Fruit fly (Drosophila melanogaster): ENCODE data around the gene CG15754.

CG15754 gene

DNA sequence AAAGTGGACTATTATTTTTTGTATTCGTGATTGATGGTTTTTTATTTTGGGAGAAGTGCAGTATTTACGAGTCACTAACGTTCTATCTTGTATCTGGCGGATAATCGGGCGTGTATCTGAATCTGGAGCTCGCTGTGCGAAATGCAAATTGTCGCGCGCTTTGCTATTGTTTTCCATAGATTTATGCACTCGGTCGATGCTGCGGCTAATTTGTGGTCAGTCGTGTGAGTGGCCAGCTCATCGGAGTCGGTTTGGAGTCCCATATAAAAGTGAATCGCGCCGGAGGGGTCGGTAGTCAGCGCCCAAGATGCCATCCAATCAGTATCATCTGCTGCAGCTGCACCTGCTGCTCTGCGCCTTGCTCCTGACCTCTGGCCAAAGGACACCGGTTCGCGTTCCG lies at the start of gene CG15754:
Gene CG15754 (plus strand): TSS at position 301 of the 400 bp plus-strand sequence.
- no peak for TF ChIP-seq Rel (GFP tag; optimal IDR thresholded peaks at IDR 0.05)
- no peak for TF ChIP-seq Rel (tag; optimal IDR thresholded peaks at IDR 0.05)
- TF ChIP-seq GATAd (GFP tag; optimal IDR thresholded peaks at IDR 0.05): no peak
- TF ChIP-seq jim (GFP tag; optimal IDR thresholded peaks at IDR 0.05): no peak
- no peak for TF ChIP-seq OdsH (GFP tag; optimal IDR thresholded peaks at IDR 0.05)
- no peak for TF ChIP-seq CG32264 (GFP tag; optimal IDR thresholded peaks at IDR 0.05)
- TF ChIP-seq Sp1 (GFP tag; optimal IDR thresholded peaks at IDR 0.05): no peak
- no peak for TF ChIP-seq rgr (GFP tag; optimal IDR thresholded peaks at IDR 0.05)
- no peak for TF ChIP-seq dmrt93B (GFP tag; optimal IDR thresholded peaks at IDR 0.05)
- TF ChIP-seq pan (optimal IDR thresholded peaks at IDR 0.05): no peak
- no peak for TF ChIP-seq CG9705 (GFP tag; optimal IDR thresholded peaks at IDR 0.05)
- no peak for TF ChIP-seq Dif (GFP tag; optimal IDR thresholded peaks at IDR 0.05; ENCODE audit: partially characterized antibody)
- no peak for TF ChIP-seq dsf (GFP tag; optimal IDR thresholded peaks at IDR 0.05; ENCODE audit: borderline replicate concordance)
- TF ChIP-seq psq (GFP tag; optimal IDR thresholded peaks at IDR 0.05): no peak
- no peak for TF ChIP-seq Mio (GFP tag; optimal IDR thresholded peaks at IDR 0.05)
- TF ChIP-seq h (GFP tag; optimal IDR thresholded peaks at IDR 0.05): no peak
- TF ChIP-seq CrebA (GFP tag; optimal IDR thresholded peaks at IDR 0.05; ENCODE audit: borderline replicate concordance): no peak
- no peak for TF ChIP-seq HLH106 (tag; optimal IDR thresholded peaks at IDR 0.05)
- no peak for TF ChIP-seq sage (GFP tag; optimal IDR thresholded peaks at IDR 0.05)
- TF ChIP-seq dl (GFP tag; optimal IDR thresholded peaks at IDR 0.05; ENCODE audit: insufficient read depth in 1 of 2, partially characterized antibody in 2 of 2): no peak
- TF ChIP-seq foxo (GFP tag; optimal IDR thresholded peaks at IDR 0.05): no peak

DNA sequence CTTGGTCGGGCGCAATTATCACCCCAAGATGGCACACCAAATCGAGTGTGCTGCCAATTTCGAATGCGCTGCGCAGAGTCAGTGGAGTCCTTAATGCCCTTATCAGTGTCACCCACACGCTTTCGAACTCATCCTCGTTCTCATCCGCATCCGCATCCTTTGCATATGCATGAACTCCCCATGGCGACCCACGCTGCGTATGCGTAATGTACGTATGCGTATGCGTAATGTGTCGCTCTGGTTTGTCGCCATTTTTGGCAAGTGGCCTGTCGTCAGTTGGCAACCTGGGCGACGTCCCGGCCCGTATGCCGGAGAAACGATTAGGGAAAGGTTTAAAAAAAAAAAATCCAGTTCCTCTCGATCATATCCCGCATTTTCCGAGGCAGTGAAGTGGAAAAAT lies 48.8 kb upstream of the CG15754 start:
- TF ChIP-seq fru (GFP tag; optimal IDR thresholded peaks at IDR 0.05) (no peak), CG32264 (GFP tag; optimal IDR thresholded peaks at IDR 0.05) (no peak), ey (GFP tag; optimal IDR thresholded peaks at IDR 0.05) (no peak), lola (GFP tag; optimal IDR thresholded peaks at IDR 0.05) (no peak), rgr (GFP tag; optimal IDR thresholded peaks at IDR 0.05) (no peak), jim (GFP tag; optimal IDR thresholded peaks at IDR 0.05) (no peak)

- TF ChIP-seq OdsH (GFP tag; optimal IDR thresholded peaks at IDR 0.05) (peak; percentile 56), br (GFP tag; optimal IDR thresholded peaks at IDR 0.05) (no peak), Jra (GFP tag; optimal IDR thresholded peaks at IDR 0.05) (no peak), Vsx2 (GFP tag; optimal IDR thresholded peaks at IDR 0.05; ENCODE audit: partially characterized antibody) (no peak), ey (GFP tag; optimal IDR thresholded peaks at IDR 0.05) (peak; percentile 7), Hr83 (GFP tag; optimal IDR thresholded peaks at IDR 0.05; ENCODE audit: poor library complexity, severe bottlenecking) (no peak), CG32264 (GFP tag; optimal IDR thresholded peaks at IDR 0.05) (no peak), Sp1 (GFP tag; optimal IDR thresholded peaks at IDR 0.05) (peak; percentile 52), Abd-B (GFP tag; optimal IDR thresholded peaks at IDR 0.05) (no peak), tai (GFP tag; optimal IDR thresholded peaks at IDR 0.05) (no peak), Mio (GFP tag; optimal IDR thresholded peaks at IDR 0.05) (no peak), dsf (GFP tag; optimal IDR thresholded peaks at IDR 0.05; ENCODE audit: borderline replicate concordance) (no peak), Hr78 (GFP tag; optimal IDR thresholded peaks at IDR 0.05) (no peak), woc (GFP tag; optimal IDR thresholded peaks at IDR 0.05) (no peak), psq (GFP tag; optimal IDR thresholded peaks at IDR 0.05) (peak; percentile 53), dmrt93B (GFP tag; optimal IDR thresholded peaks at IDR 0.05) (peak; percentile 19), jim (GFP tag; optimal IDR thresholded peaks at IDR 0.05) (no peak), foxo (GFP tag; optimal IDR thresholded peaks at IDR 0.05) (peak in 1 of 2 experiments; percentile 70), fru (GFP tag; optimal IDR thresholded peaks at IDR 0.05) (peak; percentile 15), Myc (optimal IDR thresholded peaks at IDR 0.05) (no peak), Dif (GFP tag; optimal IDR thresholded peaks at IDR 0.05; ENCODE audit: partially characterized antibody) (no peak), Hnf4 (GFP tag; optimal IDR thresholded peaks at IDR 0.05) (no peak), CG9705 (GFP tag; optimal IDR thresholded peaks at IDR 0.05) (no peak), brk (GFP tag; optimal IDR thresholded peaks at IDR 0.05) (no peak), Dfd (GFP tag; optimal IDR thresholded peaks at IDR 0.05) (no peak), dl (GFP tag; optimal IDR thresholded peaks at IDR 0.05; ENCODE audit: insufficient read depth in 1 of 2, partially characterized antibody in 2 of 2) (no peak), HLH106 (tag; optimal IDR thresholded peaks at IDR 0.05) (peak; percentile 61), h (GFP tag; optimal IDR thresholded peaks at IDR 0.05) (peak; percentile 58), rgr (GFP tag; optimal IDR thresholded peaks at IDR 0.05) (peak; percentile 65)
Measured at dm6 chrX:13529673-13530072, 1.9 kb downstream of the CG15754 start.

Measured in whole organism, wandering third instar larva.